Fruit fly (Drosophila melanogaster) ovary, adult (tissue): ENCODE results near the gene Arl6IP1.
A peak's percentile ranks its signal among the peaks of the same experiment; 100 is the strongest.

Experiments
- CG17801 ChIP-seq: fragments of 200-800 bp; optimal IDR thresholded peaks from 2 replicates; lab custom pipeline; 2019; ENCODE audit warnings: missing biosample characterization, mild to moderate bottlenecking, missing genetic modification characterization, moderate library complexity; ENCODE audit not compliant: partially characterized antibody

The Arl6IP1 gene

dm6 chr3R:16643591-16643990 is at the start of gene Arl6IP1:
TSS of gene Arl6IP1 (plus strand) at chr3R:16643605.
- TF ChIP-seq CG17801 (GFP tag; lab: Kevin White, UChicago), result peak; percentile 7

- no peak for TF ChIP-seq CG17801 (GFP tag; lab: Kevin White, UChicago)
Observed at dm6 chr3R:16594056-16594858, 49.1 kb upstream of the Arl6IP1 start, which contains the start of gene CG14892. TSS of gene CG14892 (plus strand) at chr3R:16594414.

dm6 chr3R:16594961-16595360 is 48.4 kb upstream of the Arl6IP1 start:
- TF ChIP-seq CG17801 (GFP tag; lab: Kevin White, UChicago), result no peak

- TF ChIP-seq CG17801 (GFP tag; lab: Kevin White, UChicago), result no peak
Observed at dm6 chr3R:16599647-16600046, 43.8 kb upstream of the Arl6IP1 start.

dm6 chr3R:16600735-16601134 is 42.7 kb upstream of the Arl6IP1 start:
- no peak for TF ChIP-seq CG17801 (GFP tag; lab: Kevin White, UChicago)

dm6 chr3R:16604715-16605114 is 38.7 kb upstream of the Arl6IP1 start, which contains the start of gene CG10345:
TSS of gene CG10345 (minus strand) at chr3R:16604861.
- no peak for TF ChIP-seq CG17801 (GFP tag; lab: Kevin White, UChicago)

dm6 chr3R:16605929-16606328 is 37.5 kb upstream of the Arl6IP1 start:
- no peak for TF ChIP-seq CG17801 (GFP tag; lab: Kevin White, UChicago)

dm6 chr3R:16608920-16609319 is 34.5 kb upstream of the Arl6IP1 start, which contains the start of gene NPF:
TSS of gene NPF (plus strand) at chr3R:16609220.
- TF ChIP-seq CG17801 (GFP tag; lab: Kevin White, UChicago), result no peak

dm6 chr3R:16611240-16611639 is 32.2 kb upstream of the Arl6IP1 start:
- no peak for TF ChIP-seq CG17801 (GFP tag; lab: Kevin White, UChicago)

- TF ChIP-seq CG17801 (GFP tag; lab: Kevin White, UChicago), result no peak
Observed at dm6 chr3R:16613300-16613699, 30.1 kb upstream of the Arl6IP1 start, which contains the start of gene CG12783. TSS of gene CG12783 (minus strand) at chr3R:16613400.

dm6 chr3R:16614241-16614640 is 29.2 kb upstream of the Arl6IP1 start, which contains the start of gene CG10340:
TSS of gene CG10340 (minus strand) at chr3R:16614391.
- TF ChIP-seq CG17801 (GFP tag; lab: Kevin White, UChicago), result no peak

- TF ChIP-seq CG17801 (GFP tag; lab: Kevin White, UChicago), result no peak
Observed at dm6 chr3R:16615009-16615408, 28.4 kb upstream of the Arl6IP1 start, which contains the start of gene CG17562. TSS of gene CG17562 (plus strand) at chr3R:16615309.

- TF ChIP-seq CG17801 (GFP tag; lab: Kevin White, UChicago), result no peak
Observed at dm6 chr3R:16617650-16618049, 25.8 kb upstream of the Arl6IP1 start, which contains the start of gene CG17560. TSS of gene CG17560 (plus strand) at chr3R:16617950.

- TF ChIP-seq CG17801 (GFP tag; lab: Kevin White, UChicago), result no peak
Observed at dm6 chr3R:16620478-16620877, 22.9 kb upstream of the Arl6IP1 start, which contains the start of gene CG14893. TSS of gene CG14893 (plus strand) at chr3R:16620778.

dm6 chr3R:16624371-16624749 is 19.0 kb upstream of the Arl6IP1 start, which contains the start of gene Ccdc114:
TSS of gene Ccdc114 (minus strand) at chr3R:16624717.
- TF ChIP-seq CG17801 (GFP tag; lab: Kevin White, UChicago), result no peak
